Worm (Caenorhabditis elegans): ENCODE measurements around the gene rml-3.

DNA sequence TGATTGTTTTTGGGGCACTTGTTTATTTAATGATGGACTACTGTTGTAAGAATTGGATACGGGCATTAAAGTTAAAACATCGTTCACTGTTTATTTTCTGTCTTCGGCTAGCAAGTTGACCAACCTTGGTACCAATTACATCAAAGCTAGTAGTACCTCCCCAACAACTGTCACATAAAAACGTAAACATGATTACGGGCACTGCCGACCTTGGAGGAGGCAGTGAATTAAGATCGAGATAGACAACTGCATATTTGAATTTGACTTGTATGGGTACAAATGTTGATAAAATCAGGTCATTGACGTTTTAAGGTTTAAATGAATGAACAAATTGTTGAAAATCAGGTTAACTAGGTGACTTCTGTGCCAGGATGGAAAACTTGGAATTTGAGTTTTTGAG is 38.4 kb upstream of the rml-3 start:
- no peak for TF ChIP-seq him-1 (tag; optimal IDR thresholded peaks at IDR 0.05)
- no peak for TF ChIP-seq dao-5 (tag; optimal IDR thresholded peaks at IDR 0.05)

All from whole organism, L4/young adult.